Worm (Caenorhabditis elegans): ENCODE results near the gene Y62E10A.13.
"Not testable (repeated sequence)": the region's sequence is repeated elsewhere in the genome, so short reads cannot be mapped to it uniquely, and the experiment has no call there.

- TF ChIP-seq lin-39 (tag; optimal IDR thresholded peaks at IDR 0.05); blmp-1 (tag; optimal IDR thresholded peaks at IDR 0.05; ENCODE audit: insufficient read depth); nhr-11 (tag; optimal IDR thresholded peaks at IDR 0.05); nhr-77 (tag; optimal IDR thresholded peaks at IDR 0.05): not testable (repeated sequence)
These were observed 35.1 kb upstream of the Y62E10A.13 start, which contains the start of gene K09B11.5 for ce11 chrIV:13433904-13434303.

Data from whole organism, L2 larva.